Fruit fly (Drosophila melanogaster) whole organism, embryonic: Measurements from ENCODE around the gene Mgat4b.
A peak's percentile ranks its signal among the peaks of the same experiment; 100 is the strongest.

ENCODE experiments used
- ATbp ChIP-seq: fragments of 200-800 bp; sonication (Bioruptor generic); optimal IDR thresholded peaks from 2 replicates; lab custom pipeline; 2017; ENCODE audit warnings: missing biosample characterization, mild to moderate bottlenecking, missing genetic modification characterization, missing genetic modification reagents
- Atf6 ChIP-seq: fragments of 200-800 bp; sonication (Bioruptor generic); IDR thresholded peaks from 2 replicates; pipeline ENCODE4 v1.3.6; 2022; ENCODE audit warnings: missing biosample characterization, missing genetic modification characterization
- CG10321 ChIP-seq: fragments of 200-800 bp; sonication (Bioruptor generic); IDR thresholded peaks from 2 replicates; pipeline ENCODE4 v1.3.6; 2022; ENCODE audit warnings: missing biosample characterization, missing genetic modification characterization
- CG11093 ChIP-seq: fragments of 200-800 bp; sonication (Bioruptor generic); IDR thresholded peaks from 3 replicates; pipeline ENCODE4 v1.3.6; 2022; ENCODE audit warnings: missing biosample characterization, missing genetic modification characterization
- CG12219 ChIP-seq: fragments of 200-800 bp; sonication (Bioruptor generic); optimal IDR thresholded peaks from 3 replicates; lab custom pipeline; 2018; ENCODE audit warnings: missing biosample characterization, mild to moderate bottlenecking, missing genetic modification characterization
- CG12659 ChIP-seq: fragments of 200-800 bp; sonication (Bioruptor generic); optimal IDR thresholded peaks from 3 replicates; lab custom pipeline; 2017; ENCODE audit warnings: mild to moderate bottlenecking, missing biosample characterization, missing genetic modification reagents, missing genetic modification characterization
- CG15073 ChIP-seq: fragments of 200-800 bp; sonication (Bioruptor generic); optimal IDR thresholded peaks from 2 replicates; lab custom pipeline; 2016; ENCODE audit warnings: missing biosample characterization, missing genetic modification characterization
- CG1529 ChIP-seq: fragments of 200-800 bp; sonication (Bioruptor generic); optimal IDR thresholded peaks from 3 replicates; lab custom pipeline; 2018; ENCODE audit warnings: missing biosample characterization, missing genetic modification characterization
- CG18476 ChIP-seq: fragments of 200-800 bp; sonication (Bioruptor generic); optimal IDR thresholded peaks from 2 replicates; lab custom pipeline; 2016; ENCODE audit warnings: missing biosample characterization, mild to moderate bottlenecking, missing genetic modification characterization
- CG2199 ChIP-seq: fragments of 200-800 bp; sonication (Bioruptor generic); IDR thresholded peaks from 3 replicates; pipeline ENCODE4 v1.3.6; 2022; ENCODE audit warnings: missing biosample characterization, missing genetic modification characterization
- CG2202 ChIP-seq: fragments of 200-800 bp; sonication (Bioruptor generic); optimal IDR thresholded peaks from 2 replicates; lab custom pipeline; 2018; ENCODE audit warnings: missing biosample characterization, mild to moderate bottlenecking, missing genetic modification characterization
- CG32532 ChIP-seq: fragments of 200-800 bp; sonication (Bioruptor generic); IDR thresholded peaks from 2 replicates; pipeline ENCODE4 v1.3.6; 2022; ENCODE audit warnings: missing biosample characterization, missing genetic modification characterization
- CG32767 ChIP-seq: fragments of 200-800 bp; sonication (Bioruptor generic); IDR thresholded peaks from 2 replicates; pipeline ENCODE4 v1.3.6; 2022; ENCODE audit warnings: missing biosample characterization, missing genetic modification characterization
- CG32772 ChIP-seq: fragments of 200-800 bp; sonication (Bioruptor generic); IDR thresholded peaks from 2 replicates; pipeline ENCODE4 v1.3.6; 2022; ENCODE audit warnings: missing biosample characterization, missing genetic modification characterization
- CG33557 ChIP-seq: fragments of 200-800 bp; sonication (Bioruptor generic); optimal IDR thresholded peaks from 2 replicates; lab custom pipeline; 2019; ENCODE audit warnings: missing biosample characterization, mild to moderate bottlenecking, missing genetic modification characterization, moderate library complexity
- CG6254 ChIP-seq: fragments of 200-800 bp; sonication (Bioruptor generic); optimal IDR thresholded peaks from 3 replicates; lab custom pipeline; 2017; ENCODE audit warnings: mild to moderate bottlenecking, missing biosample characterization, missing genetic modification reagents, missing genetic modification characterization
- CG6683 ChIP-seq: fragments of 200-800 bp; sonication (Bioruptor generic); optimal IDR thresholded peaks from 2 replicates; lab custom pipeline; 2017; ENCODE audit warnings: missing biosample characterization, mild to moderate bottlenecking, missing genetic modification characterization, missing genetic modification reagents
- CG7357 ChIP-seq: fragments of 200-800 bp; sonication (Bioruptor generic); IDR thresholded peaks from 3 replicates; pipeline ENCODE4 v1.3.6; 2022; ENCODE audit warnings: missing biosample characterization, missing genetic modification characterization
- CG7556 ChIP-seq: fragments of 200-800 bp; sonication (Bioruptor generic); optimal IDR thresholded peaks from 2 replicates; lab custom pipeline; 2017; ENCODE audit warnings: missing biosample characterization, mild to moderate bottlenecking, missing genetic modification characterization
- CG8388 ChIP-seq: fragments of 200-800 bp; sonication (Bioruptor generic); optimal IDR thresholded peaks from 2 replicates; lab custom pipeline; 2019; ENCODE audit warnings: missing biosample characterization, mild to moderate bottlenecking, missing genetic modification characterization, moderate library complexity
- CG9609 ChIP-seq: fragments of 200-800 bp; sonication (Bioruptor generic); optimal IDR thresholded peaks from 3 replicates; lab custom pipeline; 2016; ENCODE audit warnings: missing biosample characterization, missing genetic modification characterization
- CTCF ChIP-seq: fragments of 200-800 bp; sonication (Bioruptor generic); optimal IDR thresholded peaks from 2 replicates; lab custom pipeline; 2017; ENCODE audit warnings: missing biosample characterization, mild to moderate bottlenecking, missing genetic modification characterization, moderate library complexity
- CrebB ChIP-seq: fragments of 200-800 bp; sonication (Bioruptor generic); optimal IDR thresholded peaks from 3 replicates; lab custom pipeline; 2018; ENCODE audit warnings: missing biosample characterization, mild to moderate bottlenecking, missing genetic modification characterization
- Dll ChIP-seq: fragments of 200-800 bp; sonication (Bioruptor generic); IDR thresholded peaks from 4 replicates; pipeline ENCODE4 v1.3.6; 2022; ENCODE audit warnings: missing biosample characterization, missing genetic modification characterization; ENCODE audit not compliant: partially characterized antibody
- Dp ChIP-seq: fragments of 200-800 bp; sonication (Bioruptor generic); optimal IDR thresholded peaks from 2 replicates; lab custom pipeline; 2018; ENCODE audit warnings: missing biosample characterization, mild to moderate bottlenecking, missing genetic modification characterization, moderate library complexity
- Ets97D ChIP-seq: fragments of 200-800 bp; sonication (Bioruptor generic); optimal IDR thresholded peaks from 3 replicates; lab custom pipeline; 2016; ENCODE audit warnings: missing biosample characterization, missing genetic modification characterization
- Fer3 ChIP-seq: fragments of 200-800 bp; sonication (Bioruptor generic); optimal IDR thresholded peaks from 2 replicates; lab custom pipeline; 2018; ENCODE audit warnings: missing biosample characterization, mild to moderate bottlenecking, missing genetic modification characterization, moderate library complexity
- GATAe ChIP-seq: fragments of 200-800 bp; sonication (Bioruptor generic); conservative IDR thresholded peaks from 2 replicates; pipeline ENCODE4 v1.3.6; 2022; ENCODE audit warnings: missing biosample characterization, missing genetic modification characterization
- H15 ChIP-seq: fragments of 200-800 bp; sonication (Bioruptor generic); IDR thresholded peaks from 3 replicates; pipeline ENCODE4 v1.3.6; 2022; ENCODE audit warnings: missing biosample characterization, missing genetic modification characterization
- HLHmδ ChIP-seq: fragments of 200-800 bp; sonication (Bioruptor generic); optimal IDR thresholded peaks from 2 replicates; lab custom pipeline; 2018; ENCODE audit warnings: missing biosample characterization, mild to moderate bottlenecking, missing genetic modification characterization, moderate library complexity
- Hr3 ChIP-seq: fragments of 200-800 bp; sonication (Bioruptor generic); optimal IDR thresholded peaks from 3 replicates; lab custom pipeline; 2016; ENCODE audit warnings: missing biosample characterization, missing genetic modification characterization
- NC2β ChIP-seq: fragments of 200-800 bp; sonication (Bioruptor generic); optimal IDR thresholded peaks from 2 replicates; lab custom pipeline; 2016; ENCODE audit warnings: missing biosample characterization, missing genetic modification characterization
- NFAT ChIP-seq: fragments of 200-800 bp; sonication (Bioruptor generic); IDR thresholded peaks from 2 replicates; pipeline ENCODE4 v1.3.6; 2022; ENCODE audit warnings: missing biosample characterization, missing genetic modification characterization
- Tbp ChIP-seq: fragments of >200 bp; optimal IDR thresholded peaks from 2 replicates; lab custom pipeline; 2018; ENCODE audit warnings: missing biosample characterization, missing genetic modification characterization
- abd-A ChIP-seq: fragments of 200-800 bp; sonication (Bioruptor generic); optimal IDR thresholded peaks from 3 replicates; lab custom pipeline; 2019; ENCODE audit warnings: missing biosample characterization, mild to moderate bottlenecking, missing genetic modification characterization, moderate library complexity
- ap ChIP-seq: fragments of 200-800 bp; sonication (Bioruptor generic); IDR thresholded peaks from 2 replicates; pipeline ENCODE4 v1.3.6; 2022; ENCODE audit warnings: missing biosample characterization, missing genetic modification characterization
- ase ChIP-seq: fragments of 200-800 bp; sonication (Bioruptor generic); IDR thresholded peaks from 3 replicates; pipeline ENCODE4 v1.3.6; 2022; ENCODE audit warnings: missing biosample characterization, missing genetic modification characterization
- az2 ChIP-seq: fragments of 200-800 bp; sonication (Bioruptor generic); optimal IDR thresholded peaks from 3 replicates; lab custom pipeline; 2016; ENCODE audit warnings: missing biosample characterization, missing genetic modification characterization
- bbx ChIP-seq: fragments of 200-800 bp; sonication (Bioruptor generic); IDR thresholded peaks from 2 replicates; pipeline ENCODE4 v1.3.6; 2022; ENCODE audit warnings: missing biosample characterization, missing genetic modification characterization; ENCODE audit not compliant: partially characterized antibody
- chm ChIP-seq: fragments of 200-800 bp; sonication (Bioruptor generic); IDR thresholded peaks from 2 replicates; pipeline ENCODE4 v1.3.6; 2022; ENCODE audit warnings: missing biosample characterization, missing genetic modification characterization
- dm ChIP-seq: fragments of 200-800 bp; sonication (Bioruptor generic); optimal IDR thresholded peaks from 3 replicates; lab custom pipeline; 2016; ENCODE audit warnings: missing biosample characterization, missing genetic modification characterization
- dysf ChIP-seq: fragments of 200-800 bp; sonication (Bioruptor generic); IDR thresholded peaks from 3 replicates; pipeline ENCODE4 v1.3.6; 2022; ENCODE audit warnings: missing biosample characterization, missing genetic modification characterization
- gce ChIP-seq: fragments of 200-800 bp; sonication (Bioruptor generic); IDR thresholded peaks from 3 replicates; pipeline ENCODE4 v1.3.6; 2022; ENCODE audit warnings: missing biosample characterization, missing genetic modification characterization
- gt ChIP-seq: fragments of 200-800 bp; sonication (Bioruptor generic); IDR thresholded peaks from 2 replicates; pipeline ENCODE4 v1.3.6; 2022; ENCODE audit warnings: missing biosample characterization, missing genetic modification characterization
- jumu ChIP-seq: fragments of 200-800 bp; sonication (Bioruptor generic); optimal IDR thresholded peaks from 3 replicates; lab custom pipeline; 2016; ENCODE audit warnings: missing biosample characterization, missing genetic modification characterization
- nau ChIP-seq: fragments of 200-800 bp; sonication (Bioruptor generic); optimal IDR thresholded peaks from 3 replicates; lab custom pipeline; 2017; ENCODE audit warnings: missing biosample characterization, mild to moderate bottlenecking, missing genetic modification characterization, missing genetic modification reagents
- sens ChIP-seq: fragments of 200-800 bp; sonication (Bioruptor generic); peaks from one replicate; lab custom pipeline; 2016; ENCODE audit warnings: missing biosample characterization, missing genetic modification characterization
- sisA ChIP-seq: fragments of 200-800 bp; sonication (Bioruptor generic); IDR thresholded peaks from 2 replicates; pipeline ENCODE4 v1.3.6; 2022; ENCODE audit warnings: missing biosample characterization, missing genetic modification characterization
- trem ChIP-seq: fragments of 200-800 bp; optimal IDR thresholded peaks from 3 replicates; lab custom pipeline; 2019; ENCODE audit warnings: missing biosample characterization, mild to moderate bottlenecking, missing genetic modification characterization, moderate library complexity
- tx ChIP-seq: fragments of 200-800 bp; sonication (Bioruptor generic); optimal IDR thresholded peaks from 2 replicates; lab custom pipeline; 2016; ENCODE audit warnings: missing biosample characterization, missing genetic modification characterization

The Mgat4b gene

DNA sequence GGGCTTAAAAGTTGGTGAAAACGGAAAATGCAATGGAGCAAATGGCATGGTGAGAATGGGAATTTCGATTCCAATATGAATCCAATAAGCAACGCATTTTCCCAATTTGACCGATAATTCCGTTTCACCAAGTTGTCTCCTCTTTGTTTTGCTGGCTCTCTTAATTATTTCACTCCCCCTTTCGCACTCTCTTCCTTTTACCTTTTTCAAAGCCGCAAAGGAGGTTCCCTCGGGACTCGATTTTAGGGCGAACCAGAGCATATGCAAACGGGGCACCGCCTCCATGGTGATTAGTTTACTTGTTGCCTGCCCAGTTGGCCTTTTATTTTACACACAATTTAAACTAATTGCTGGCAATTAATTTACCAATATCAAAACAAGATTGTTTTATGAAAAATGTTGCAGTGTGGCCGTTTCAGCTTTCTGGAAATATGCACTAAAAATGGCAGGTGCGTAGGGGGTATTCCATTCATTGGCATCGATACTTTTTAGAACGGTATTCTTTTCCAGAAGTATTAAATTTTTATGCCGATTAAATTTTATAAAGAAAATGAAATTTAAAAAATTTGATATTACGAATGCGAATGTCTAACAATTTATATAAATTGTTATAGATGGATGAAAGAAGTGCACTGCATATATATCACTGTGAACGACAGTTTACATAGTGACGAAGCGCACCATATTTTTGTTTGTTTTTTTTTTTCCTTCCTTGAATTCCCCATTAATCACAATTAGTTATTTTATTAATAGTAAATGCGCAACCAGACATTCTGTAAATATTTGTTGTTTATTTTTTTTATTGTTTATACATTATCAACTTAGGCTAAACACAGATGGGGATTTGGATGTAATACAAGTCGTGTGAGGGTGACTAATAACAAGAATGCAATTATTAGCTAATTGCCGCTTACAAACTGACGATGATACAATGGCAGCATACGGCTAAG lies 6.9 kb upstream of the Mgat4b start, which contains the start of gene mop (continued):
- TF ChIP-seq az2 (GFP tag; lab: Kevin White, UChicago) (peak; percentile 32), CG1529 (GFP tag; lab: Kevin White, UChicago) (no peak), H15 (GFP tag; lab: Robert Waterston, UW) (0 out of 3 replicates have a peak, but pooled peaks have one; percentile 20), CG12659 (GFP tag; lab: Kevin White, UChicago) (peak; percentile 55), chm (GFP tag; lab: Robert Waterston, UW) (peak; percentile 72; the same call in 1 of the 2 replicates), sisA (GFP tag; lab: Robert Waterston, UW) (peak; percentile 37), CG32532 (peak; percentile 80), NC2β (GFP tag; lab: Kevin White, UChicago) (no peak), abd-A (no peak), Ets97D (GFP tag; lab: Kevin White, UChicago) (peak; percentile 44), CG32767 (no peak), Hr3 (GFP tag; lab: Kevin White, UChicago) (peak; percentile 33), Fer3 (tag; lab: Kevin White, UChicago) (no peak), Dp (no peak), trem (tag; lab: Kevin White, UChicago) (peak; percentile 14), Dll (peak; percentile 74; the same call in 3 of the 4 replicates), CG6254 (GFP tag; lab: Kevin White, UChicago) (no peak), nau (no peak), CrebB (tag; lab: Kevin White, UChicago) (no peak), jumu (GFP tag; lab: Kevin White, UChicago) (peak; percentile 24), CG7556 (GFP tag; lab: Kevin White, UChicago) (no peak), sens (GFP tag; lab: Kevin White, UChicago) (peak; percentile 60), gce (GFP tag; lab: Robert Waterston, UW) (no peak), GATAe (GFP tag; lab: Robert Waterston, UW) (no peak), CG6683 (GFP tag; lab: Kevin White, UChicago) (no peak), CG18476 (GFP tag; lab: Kevin White, UChicago) (peak; percentile 28), ATbp (no peak), CG2202 (tag; lab: Kevin White, UChicago) (no peak), ase (GFP tag; lab: Robert Waterston, UW) (peak; percentile 34; the same call in 1 of the 3 replicates), CG7357 (no peak), CG15073 (GFP tag; lab: Kevin White, UChicago) (no peak), CG10321 (no peak), bbx (peak; percentile 65), CTCF (GFP tag; lab: Kevin White, UChicago) (no peak), ap (peak; percentile 43; the same call in 1 of the 2 replicates), gt (GFP tag; lab: Robert Waterston, UW) (no peak), Tbp (no peak), CG12219 (GFP tag; lab: Kevin White, UChicago) (no peak), CG32772 (peak; percentile 58; the same call in 1 of the 2 replicates), CG2199 (GFP tag; lab: Robert Waterston, UW) (no peak), CG9609 (peak; percentile 12), CG11093 (GFP tag; lab: Robert Waterston, UW) (no peak), HLHmδ (no peak), NFAT (GFP tag; lab: Robert Waterston, UW) (peak; percentile 70; the same call in 1 of the 2 replicates), dm (GFP tag; lab: Kevin White, UChicago) (no peak), CG33557 (no peak), Atf6 (GFP tag; lab: Robert Waterston, UW) (peak; percentile 58), CG8388 (GFP tag; lab: Kevin White, UChicago) (peak; percentile 10), dysf (GFP tag; lab: Robert Waterston, UW) (peak; percentile 46; the same call in 2 of the 3 replicates), tx (GFP tag; lab: Kevin White, UChicago) (no peak)
